Fruit fly (Drosophila melanogaster) whole organism, wandering third instar larva: ENCODE results near the gene loqs.

Experiments used
- Abd-B ChIP-seq: fragments of >200 bp; optimal IDR thresholded peaks from 2 replicates; lab custom pipeline; 2017; ENCODE audit warnings: missing biosample characterization, missing genetic modification characterization
- CG32264 ChIP-seq: fragments of 200-800 bp; sonication (Bioruptor generic); optimal IDR thresholded peaks from 2 replicates; lab custom pipeline; 2016; ENCODE audit warnings: missing biosample characterization, missing genetic modification characterization
- CG9705 ChIP-seq: fragments of 200-800 bp; sonication (Bioruptor generic); optimal IDR thresholded peaks from 2 replicates; lab custom pipeline; 2018; ENCODE audit warnings: missing biosample characterization, mild to moderate bottlenecking, missing genetic modification characterization
- Dif ChIP-seq: fragments of 200-275, 200-300 bp; sonication (Bioruptor generic); optimal IDR thresholded peaks from 2 replicates; lab custom pipeline; 2018; ENCODE audit warnings: missing biosample characterization, missing genetic modification characterization; ENCODE audit not compliant: partially characterized antibody
- HLH106 ChIP-seq: fragments of 200-800 bp; optimal IDR thresholded peaks from 3 replicates; lab custom pipeline; 2019; ENCODE audit warnings: missing biosample characterization, mild to moderate bottlenecking, missing genetic modification characterization, moderate library complexity
- Hnf4 ChIP-seq: fragments of 200-800 bp; sonication (Bioruptor generic); optimal IDR thresholded peaks from 2 replicates; lab custom pipeline; 2016; ENCODE audit warnings: missing biosample characterization, mild to moderate bottlenecking, missing genetic modification characterization
- Hr78 ChIP-seq: fragments of >200 bp; optimal IDR thresholded peaks from 2 replicates; lab custom pipeline; 2017; ENCODE audit warnings: missing biosample characterization, missing genetic modification characterization
- Hr83 ChIP-seq: fragments of 200-300 bp; sonication (Bioruptor generic); optimal IDR thresholded peaks from 2 replicates; lab custom pipeline; 2016; ENCODE audit warnings: missing biosample characterization, mild to moderate bottlenecking, missing genetic modification characterization, moderate library complexity; ENCODE audit not compliant: poor library complexity, severe bottlenecking
- Jra ChIP-seq: sonication (Bioruptor generic); optimal IDR thresholded peaks from 2 replicates; lab custom pipeline; 2016; ENCODE audit warnings: missing biosample characterization, missing genetic modification characterization
- Mio ChIP-seq: sonication (Bioruptor generic); optimal IDR thresholded peaks from 2 replicates; lab custom pipeline; 2016; ENCODE audit warnings: missing biosample characterization, missing genetic modification characterization
- Myc ChIP-seq: fragments of >200 bp; optimal IDR thresholded peaks from 2 replicates; lab custom pipeline; 2017
- N ChIP-seq: fragments of >200 bp; optimal IDR thresholded peaks from 2 replicates; lab custom pipeline; 2018; ENCODE audit warnings: missing biosample characterization, missing external identifiers, missing genetic modification characterization
- Rel ChIP-seq, 2 experiments: fragments of 200-800 bp; sonication (Bioruptor generic) in 1 of 2; optimal IDR thresholded peaks; 2 replicates in 1 of 2; 3 replicates in 1 of 2; lab custom pipeline; 2016 to 2019; ENCODE audit warnings: mild to moderate bottlenecking in 2 of 2, missing biosample characterization in 2 of 2, missing genetic modification characterization in 2 of 2, moderate library complexity in 1 of 2
- Sp1 ChIP-seq: fragments of 200-800 bp; sonication (Bioruptor generic); optimal IDR thresholded peaks from 3 replicates; lab custom pipeline; 2019; ENCODE audit warnings: missing biosample characterization, mild to moderate bottlenecking, missing genetic modification characterization, moderate library complexity
- br ChIP-seq: fragments of 200-800 bp; sonication (Bioruptor generic); optimal IDR thresholded peaks from 2 replicates; lab custom pipeline; 2016; ENCODE audit warnings: missing biosample characterization, missing genetic modification characterization
- brk ChIP-seq: fragments of 200-800 bp; sonication (Bioruptor generic); optimal IDR thresholded peaks from 2 replicates; lab custom pipeline; 2016; ENCODE audit warnings: missing biosample characterization, mild to moderate bottlenecking, missing genetic modification characterization
- dl ChIP-seq, 2 experiments: fragments of 175-275, 200-275 bp in 1 of 2; fragments of 200-275 bp in 1 of 2; sonication (Bioruptor generic); optimal IDR thresholded peaks; lab custom pipeline; 2018; ENCODE audit warnings: mild to moderate bottlenecking in 2 of 2, missing biosample characterization in 2 of 2, missing genetic modification characterization in 2 of 2, moderate library complexity in 2 of 2; ENCODE audit not compliant: partially characterized antibody in 2 of 2, insufficient read depth in 1 of 2
- dmrt93B ChIP-seq: fragments of 200-800 bp; sonication (Bioruptor generic); optimal IDR thresholded peaks from 2 replicates; lab custom pipeline; 2018; ENCODE audit warnings: missing biosample characterization, mild to moderate bottlenecking, missing genetic modification characterization
- dsf ChIP-seq: sonication (Bioruptor generic); optimal IDR thresholded peaks from 2 replicates; lab custom pipeline; 2016; ENCODE audit warnings: missing biosample characterization, missing genetic modification characterization, borderline replicate concordance
- foxo ChIP-seq, 2 experiments: fragments of 200-800 bp; sonication (Bioruptor generic); optimal IDR thresholded peaks; 2 replicates in 1 of 2; 3 replicates in 1 of 2; lab custom pipeline; 2016 to 2017; ENCODE audit warnings: missing biosample characterization in 2 of 2, missing genetic modification characterization in 2 of 2
- fru ChIP-seq: fragments of 200-800 bp; sonication (Bioruptor generic); optimal IDR thresholded peaks from 3 replicates; lab custom pipeline; 2016; ENCODE audit warnings: missing biosample characterization, mild to moderate bottlenecking, missing genetic modification characterization
- h ChIP-seq: fragments of 200-800 bp; sonication (Bioruptor generic); optimal IDR thresholded peaks from 3 replicates; lab custom pipeline; 2016; ENCODE audit warnings: missing biosample characterization, mild to moderate bottlenecking, missing genetic modification characterization
- jim ChIP-seq: fragments of 175-275, 200-325 bp; sonication (Bioruptor generic); optimal IDR thresholded peaks from 2 replicates; lab custom pipeline; 2016; ENCODE audit warnings: missing biosample characterization, mild to moderate bottlenecking, missing genetic modification characterization
- pan ChIP-seq: fragments of >200 bp; optimal IDR thresholded peaks from 2 replicates; lab custom pipeline; 2017
- psq ChIP-seq: fragments of 200-800 bp; sonication (Bioruptor generic); optimal IDR thresholded peaks from 3 replicates; lab custom pipeline; 2017; ENCODE audit warnings: missing biosample characterization, mild to moderate bottlenecking, missing genetic modification characterization, moderate library complexity
- rgr ChIP-seq: fragments of 200-800 bp; sonication (Bioruptor generic); optimal IDR thresholded peaks from 3 replicates; lab custom pipeline; 2016; ENCODE audit warnings: missing biosample characterization, mild to moderate bottlenecking, missing genetic modification characterization
- sage ChIP-seq: fragments of 200-800 bp; sonication (Bioruptor generic); optimal IDR thresholded peaks from 2 replicates; lab custom pipeline; 2016; ENCODE audit warnings: missing biosample characterization, mild to moderate bottlenecking, missing genetic modification characterization
- sv ChIP-seq: fragments of 200-800 bp; sonication (Bioruptor generic); optimal IDR thresholded peaks from 3 replicates; lab custom pipeline; 2016; ENCODE audit warnings: missing biosample characterization, missing genetic modification characterization
- tai ChIP-seq: sonication (Bioruptor generic); optimal IDR thresholded peaks from 2 replicates; lab custom pipeline; 2016; ENCODE audit warnings: missing biosample characterization, missing genetic modification characterization
- usp ChIP-seq: fragments of >200 bp; optimal IDR thresholded peaks from 2 replicates; lab custom pipeline; 2017; ENCODE audit warnings: missing biosample characterization, missing genetic modification characterization

The loqs gene

DNA sequence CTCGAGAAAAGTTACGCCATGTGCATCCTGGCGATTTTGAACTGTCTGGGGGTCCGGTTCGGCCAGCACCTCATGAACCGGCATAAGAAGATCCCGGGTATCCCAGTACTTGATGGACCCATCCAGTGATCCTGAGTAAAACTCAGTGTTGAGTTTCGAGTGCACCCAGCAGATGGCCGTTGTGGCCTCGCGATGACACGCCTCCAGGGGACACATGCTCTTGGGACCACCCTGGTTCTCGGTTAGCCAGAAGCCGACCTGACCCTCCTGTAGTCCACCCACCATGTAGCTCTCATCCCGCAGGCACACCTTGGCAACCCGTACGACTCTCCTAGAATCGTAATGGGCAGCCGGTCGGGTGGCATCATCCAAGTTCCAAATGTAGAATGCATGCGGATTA lies 14.9 kb downstream of the loqs start:
- TF ChIP-seq Jra (GFP tag; lab: Kevin White, UChicago) = no peak
- TF ChIP-seq Myc (lab: Kevin White, UChicago) = no peak
- no peak for TF ChIP-seq dmrt93B (GFP tag; lab: Kevin White, UChicago)

- TF ChIP-seq foxo (GFP tag; optimal IDR thresholded peaks at IDR 0.05; lab: Kevin White, UChicago) = peak in 1 of 2 experiments; percentile 0
- TF ChIP-seq br (GFP tag; lab: Kevin White, UChicago) = no peak
- TF ChIP-seq N (GFP tag; lab: Kevin White, UChicago) = no peak
- TF ChIP-seq h = peak; percentile 21
- TF ChIP-seq Sp1 (GFP tag; lab: Kevin White, UChicago) = peak; percentile 62
- TF ChIP-seq dmrt93B (GFP tag; lab: Kevin White, UChicago) = peak; percentile 31
- TF ChIP-seq CG32264 (GFP tag; lab: Kevin White, UChicago) = no peak
- TF ChIP-seq sv (GFP tag; lab: Kevin White, UChicago) = no peak
- TF ChIP-seq CG9705 (GFP tag; lab: Kevin White, UChicago) = peak; percentile 42
- peak; percentile 48 for TF ChIP-seq sage
- TF ChIP-seq psq = no peak
- TF ChIP-seq usp (GFP tag; lab: Kevin White, UChicago) = no peak
- peak; percentile 20 for TF ChIP-seq HLH106 (tag; lab: Kevin White, UChicago)
- TF ChIP-seq pan (lab: Kevin White, UChicago) = no peak
- no peak for TF ChIP-seq Hr83 (GFP tag; lab: Kevin White, UChicago)
- peak; percentile 38 for TF ChIP-seq rgr
- no peak for TF ChIP-seq dsf (GFP tag; lab: Kevin White, UChicago)
- TF ChIP-seq Myc (lab: Kevin White, UChicago) = peak; percentile 21
- TF ChIP-seq, all 38 proteins: peak for 9
Observed at dm6 chr2L:13398614-13399161, 16.2 kb downstream of the loqs start, which contains the start of the genes CG10859 and CG7110. Gene CG10859 (minus strand): TSS chr2L:13398664. Gene CG7110 (plus strand): TSS chr2L:13398991.

DNA sequence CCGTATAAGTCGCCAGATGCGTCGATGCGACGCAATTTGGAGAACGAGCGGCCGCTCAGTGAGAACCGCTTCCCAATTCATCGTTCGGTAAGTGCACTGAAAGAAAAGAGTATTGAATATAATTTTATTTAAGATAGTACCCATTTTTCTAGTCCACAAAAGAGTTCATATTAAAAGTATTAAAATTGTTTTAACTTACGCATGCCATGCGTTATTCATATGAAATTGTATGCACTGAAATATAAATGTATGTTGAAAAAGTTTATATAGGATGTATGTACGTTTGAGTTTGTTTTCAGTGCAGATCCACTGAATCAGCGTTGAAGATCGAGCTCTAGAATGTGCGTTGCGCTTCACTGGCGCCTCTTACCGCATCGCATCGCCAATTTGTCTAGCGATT lies 17.1 kb downstream of the loqs start:
- no peak for TF ChIP-seq Hr78 (GFP tag; lab: Kevin White, UChicago)
- no peak for TF ChIP-seq Abd-B (GFP tag; lab: Kevin White, UChicago)
- no peak for TF ChIP-seq tai (GFP tag; lab: Kevin White, UChicago)
- no peak for TF ChIP-seq Rel (GFP tag; optimal IDR thresholded peaks at IDR 0.05; lab: Kevin White, UChicago)
- no peak for TF ChIP-seq Rel (tag; optimal IDR thresholded peaks at IDR 0.05; lab: Kevin White, UChicago)
- no peak for TF ChIP-seq Hnf4
- TF ChIP-seq HLH106 (tag; lab: Kevin White, UChicago) = no peak
- TF ChIP-seq dl (GFP tag; optimal IDR thresholded peaks at IDR 0.05; lab: Kevin White, UChicago; ENCODE audit: insufficient read depth in 1 of 2, partially characterized antibody in 2 of 2) = no peak
- TF ChIP-seq rgr = no peak
- no peak for TF ChIP-seq fru (GFP tag; lab: Kevin White, UChicago)
- TF ChIP-seq foxo (GFP tag; optimal IDR thresholded peaks at IDR 0.05; lab: Kevin White, UChicago) = no peak
- no peak for TF ChIP-seq h
- TF ChIP-seq Sp1 (GFP tag; lab: Kevin White, UChicago) = no peak
- TF ChIP-seq Myc (lab: Kevin White, UChicago) = no peak
- no peak for TF ChIP-seq pan (lab: Kevin White, UChicago)
- TF ChIP-seq jim (GFP tag; lab: Kevin White, UChicago) = no peak
- TF ChIP-seq dsf (GFP tag; lab: Kevin White, UChicago) = no peak
- TF ChIP-seq sv (GFP tag; lab: Kevin White, UChicago) = no peak
- no peak for TF ChIP-seq Hr83 (GFP tag; lab: Kevin White, UChicago)
- TF ChIP-seq usp (GFP tag; lab: Kevin White, UChicago) = no peak

dm6 chr2L:13411566-13411965 lies 29.1 kb downstream of the loqs start, which contains the start of gene Vm34Ca:
Gene Vm34Ca (minus strand): TSS chr2L:13411631.
- TF ChIP-seq Mio (GFP tag; lab: Kevin White, UChicago) (no peak), h (no peak), jim (GFP tag; lab: Kevin White, UChicago) (no peak), brk (GFP tag; lab: Kevin White, UChicago) (no peak), Dif (no peak), N (GFP tag; lab: Kevin White, UChicago) (no peak), dsf (GFP tag; lab: Kevin White, UChicago) (no peak), foxo (GFP tag; optimal IDR thresholded peaks at IDR 0.05; lab: Kevin White, UChicago) (no peak), fru (GFP tag; lab: Kevin White, UChicago) (no peak), br (GFP tag; lab: Kevin White, UChicago) (no peak), Myc (lab: Kevin White, UChicago) (no peak), HLH106 (tag; lab: Kevin White, UChicago) (no peak), sage (no peak), Sp1 (GFP tag; lab: Kevin White, UChicago) (no peak)
